Worm (Caenorhabditis elegans): ENCODE data around the gene oig-2.
A peak's percentile ranks its signal among the peaks of the same experiment; 100 is the strongest.
"Not testable (repeated sequence)": the region's sequence is repeated elsewhere in the genome, so short reads cannot be mapped to it uniquely, and the experiment has no call there.

The oig-2 gene

DNA sequence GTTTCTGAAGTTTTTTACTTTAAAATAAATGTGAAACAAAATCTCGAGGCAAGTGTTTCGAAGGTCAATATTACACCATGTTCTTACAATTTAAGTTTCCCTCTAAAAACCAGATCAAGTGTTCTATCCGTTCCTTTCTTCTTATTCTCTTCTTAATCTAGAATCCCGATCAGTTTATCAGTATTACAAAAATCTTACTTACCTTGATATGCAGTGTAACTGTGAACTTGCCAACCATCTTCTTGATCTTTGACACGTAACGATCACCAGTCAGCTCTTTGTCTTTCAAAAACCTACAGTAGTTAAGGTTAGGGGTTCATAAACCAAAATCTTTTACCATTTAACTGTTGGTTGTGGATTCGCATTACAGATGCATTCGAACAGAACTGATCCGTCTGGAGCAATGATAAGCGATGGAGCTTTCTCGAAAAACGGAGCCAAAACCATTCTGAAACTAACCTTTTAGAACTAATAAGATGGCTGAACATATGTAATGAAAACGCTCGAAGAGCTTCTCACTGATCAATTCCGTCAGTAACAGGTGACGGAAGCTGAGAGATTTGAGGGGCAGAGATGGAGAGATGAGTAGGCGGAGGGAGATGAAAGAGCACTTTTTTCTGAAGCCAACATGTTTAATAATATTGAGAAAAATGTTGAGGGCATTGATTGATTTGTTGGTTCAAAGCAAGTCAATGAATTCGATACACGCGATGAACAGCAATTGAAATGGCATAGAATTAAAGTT is at the start of gene oig-2:
Gene oig-2, minus strand, starts transcription at position 448 of the 745 bp plus-strand sequence.
- no peak for TF ChIP-seq flt-1 (GFP tag; IDR thresholded peaks at IDR 0.05)
- TF ChIP-seq tab-1 (GFP tag; IDR thresholded peaks at IDR 0.05), result no peak
- no peak for TF ChIP-seq med-1 (GFP tag; optimal IDR thresholded peaks at IDR 0.05; ENCODE audit: insufficient read depth)
- TF ChIP-seq ztf-23 (GFP tag; IDR thresholded peaks at IDR 0.05), result no peak
- TF ChIP-seq ref-1 (GFP tag; conservative IDR thresholded peaks at IDR 0.05), result no peak
- no peak for TF ChIP-seq klf-2 (GFP tag; conservative IDR thresholded peaks at IDR 0.05)
- no peak for TF ChIP-seq cog-1 (tag; optimal IDR thresholded peaks at IDR 0.05)
- TF ChIP-seq T22C8.4 (GFP tag; IDR thresholded peaks at IDR 0.05), result no peak
- no peak for TF ChIP-seq ztf-29 (GFP tag; IDR thresholded peaks at IDR 0.05)

ce11 chrII:13056580-13056979 is 48.6 kb upstream of the oig-2 start, which contains the start of gene zyx-1:
Gene zyx-1, plus strand, starts transcription at chrII:13056910.
- no peak for TF ChIP-seq tab-1 (GFP tag; IDR thresholded peaks at IDR 0.05)
- no peak for TF ChIP-seq T22C8.4 (GFP tag; IDR thresholded peaks at IDR 0.05)
- no peak for TF ChIP-seq cog-1 (tag; optimal IDR thresholded peaks at IDR 0.05)
- TF ChIP-seq ref-1 (GFP tag; conservative IDR thresholded peaks at IDR 0.05), result no peak
- TF ChIP-seq med-1 (GFP tag; optimal IDR thresholded peaks at IDR 0.05; ENCODE audit: insufficient read depth), result no peak
- no peak for TF ChIP-seq klf-2 (GFP tag; conservative IDR thresholded peaks at IDR 0.05)
- no peak for TF ChIP-seq ztf-29 (GFP tag; IDR thresholded peaks at IDR 0.05)
- TF ChIP-seq flt-1 (GFP tag; IDR thresholded peaks at IDR 0.05), result no peak
- no peak for TF ChIP-seq ztf-23 (GFP tag; IDR thresholded peaks at IDR 0.05)

- TF ChIP-seq T22C8.4 (GFP tag; IDR thresholded peaks at IDR 0.05) (no peak), med-1 (GFP tag; optimal IDR thresholded peaks at IDR 0.05; ENCODE audit: insufficient read depth) (no peak), ref-1 (GFP tag; conservative IDR thresholded peaks at IDR 0.05) (no peak), ztf-23 (GFP tag; IDR thresholded peaks at IDR 0.05) (no peak), flt-1 (GFP tag; IDR thresholded peaks at IDR 0.05) (no peak), ztf-29 (GFP tag; IDR thresholded peaks at IDR 0.05) (no peak), tab-1 (GFP tag; IDR thresholded peaks at IDR 0.05) (no peak), cog-1 (tag; optimal IDR thresholded peaks at IDR 0.05) (no peak), klf-2 (GFP tag; conservative IDR thresholded peaks at IDR 0.05) (no peak)
These were observed 45.5 kb upstream of the oig-2 start for ce11 chrII:13053443-13053842.

ce11 chrII:13050050-13050449 is 42.1 kb upstream of the oig-2 start:
- no peak for TF ChIP-seq ztf-29 (GFP tag; IDR thresholded peaks at IDR 0.05)
- no peak for TF ChIP-seq ref-1 (GFP tag; conservative IDR thresholded peaks at IDR 0.05)
- TF ChIP-seq med-1 (GFP tag; optimal IDR thresholded peaks at IDR 0.05; ENCODE audit: insufficient read depth), result no peak
- no peak for TF ChIP-seq T22C8.4 (GFP tag; IDR thresholded peaks at IDR 0.05)
- TF ChIP-seq ztf-23 (GFP tag; IDR thresholded peaks at IDR 0.05), result no peak
- no peak for TF ChIP-seq flt-1 (GFP tag; IDR thresholded peaks at IDR 0.05)
- no peak for TF ChIP-seq klf-2 (GFP tag; conservative IDR thresholded peaks at IDR 0.05)
- TF ChIP-seq tab-1 (GFP tag; IDR thresholded peaks at IDR 0.05), result no peak
- no peak for TF ChIP-seq cog-1 (tag; optimal IDR thresholded peaks at IDR 0.05)

ce11 chrII:13047609-13048008 is 39.6 kb upstream of the oig-2 start, which contains the start of gene F42G4.2:
Gene F42G4.2, plus strand, starts transcription at chrII:13047909.
- TF ChIP-seq ztf-29 (GFP tag; IDR thresholded peaks at IDR 0.05); ztf-23 (GFP tag; IDR thresholded peaks at IDR 0.05); med-1 (GFP tag; optimal IDR thresholded peaks at IDR 0.05; ENCODE audit: insufficient read depth): not testable (repeated sequence)

- peak; percentile 86 for TF ChIP-seq T22C8.4 (GFP tag; IDR thresholded peaks at IDR 0.05)
These were observed 39.1 kb upstream of the oig-2 start, which contains the start of gene F42G4.7 for ce11 chrII:13047106-13047505. Gene F42G4.7, minus strand, starts transcription at chrII:13047290.

ce11 chrII:13043433-13044054 is 35.6 kb upstream of the oig-2 start, which contains the start of gene puf-6:
Gene puf-6, minus strand, starts transcription at chrII:13043445.
- TF ChIP-seq klf-2 (GFP tag; conservative IDR thresholded peaks at IDR 0.05); tab-1 (GFP tag; IDR thresholded peaks at IDR 0.05); ztf-29 (GFP tag; IDR thresholded peaks at IDR 0.05): not testable (repeated sequence)

DNA sequence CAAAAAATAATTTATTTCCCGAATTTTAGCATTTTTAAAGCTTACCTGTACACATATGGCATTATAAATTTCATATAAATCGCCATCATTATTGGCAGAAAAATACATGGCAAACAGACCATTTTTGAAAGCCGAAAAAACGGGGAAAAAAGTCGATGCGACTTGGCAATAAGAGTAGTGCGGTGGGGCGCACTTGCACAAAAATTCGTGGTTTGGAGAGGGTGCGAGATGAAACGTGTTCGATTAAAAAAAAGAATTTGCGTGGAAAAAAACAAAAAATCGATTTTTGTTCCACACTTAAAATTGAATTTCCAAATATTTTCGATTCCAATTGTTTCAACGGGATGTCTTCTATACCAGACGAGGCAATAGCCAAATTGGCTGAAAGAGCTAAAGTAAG is 28.8 kb upstream of the oig-2 start, which contains the start of gene F18A11.3:
Gene F18A11.3, minus strand, starts transcription at position 125 of the 400 bp plus-strand sequence.
- TF ChIP-seq tab-1 (GFP tag; IDR thresholded peaks at IDR 0.05) (no peak), ztf-29 (GFP tag; IDR thresholded peaks at IDR 0.05) (0 out of 2 replicates have a peak, but pooled peaks have one; percentile 48)

ce11 chrII:13031649-13032191 is 23.8 kb upstream of the oig-2 start, which contains the start of gene F18A11.2:
Gene F18A11.2, plus strand, starts transcription at chrII:13031699.
- TF ChIP-seq ref-1 (GFP tag; conservative IDR thresholded peaks at IDR 0.05); ztf-29 (GFP tag; IDR thresholded peaks at IDR 0.05); T22C8.4 (GFP tag; IDR thresholded peaks at IDR 0.05): not testable (repeated sequence)

DNA sequence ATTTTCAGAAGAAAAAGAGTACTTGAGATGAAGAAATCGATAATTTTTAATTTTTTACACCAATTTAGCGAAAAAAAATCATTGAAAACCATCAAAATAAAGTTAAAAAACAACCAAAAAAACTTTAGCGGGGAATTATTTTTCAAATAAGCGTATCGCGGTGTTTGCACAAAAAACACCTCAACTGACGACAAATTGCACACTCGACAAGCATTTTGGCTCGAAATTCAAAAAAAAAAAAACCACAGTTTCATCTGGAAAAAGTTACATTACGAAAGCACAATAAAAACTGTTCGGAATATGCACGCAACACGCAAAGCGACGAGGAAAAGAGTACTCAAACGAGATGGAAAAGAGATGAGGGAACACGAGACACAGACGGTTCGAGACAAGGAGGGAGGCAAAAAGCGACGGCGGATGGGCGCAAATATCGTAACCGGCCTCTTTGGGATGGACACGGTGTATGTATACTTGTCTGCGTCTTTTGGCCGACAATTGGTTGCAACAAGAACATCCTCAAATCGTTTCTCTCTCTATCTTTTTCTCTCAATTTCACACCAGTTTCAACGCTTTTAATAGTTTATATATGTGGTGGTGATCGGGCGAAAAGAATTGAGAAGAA is 22.7 kb upstream of the oig-2 start:
- TF ChIP-seq T22C8.4 (GFP tag; IDR thresholded peaks at IDR 0.05) (no peak), cog-1 (tag; optimal IDR thresholded peaks at IDR 0.05) (peak; percentile 35)

Data from whole organism, midembryonic.